Worm (Caenorhabditis elegans) whole organism, late embryonic: Measurements from ENCODE around the gene dgn-2.

Experiments
- C08G9.2 ChIP-seq: sonication (generic microtip); optimal IDR thresholded peaks from 2 replicates; lab custom pipeline; 2016; ENCODE audit warnings: mild to moderate bottlenecking, missing genetic modification characterization, moderate library complexity, missing compliant biosample characterization
- Y22D7AL.16 ChIP-seq: sonication (generic microtip); optimal IDR thresholded peaks from 2 replicates; lab custom pipeline; 2016; ENCODE audit warnings: missing genetic modification characterization, missing compliant biosample characterization
- ceh-14 ChIP-seq: sonication (generic microtip); optimal IDR thresholded peaks from 2 replicates; lab custom pipeline; 2016; ENCODE audit warnings: missing genotype, missing genetic modification characterization, missing compliant biosample characterization
- ceh-18 ChIP-seq: sonication (generic microtip); optimal IDR thresholded peaks from 2 replicates; lab custom pipeline; 2016; ENCODE audit warnings: missing genetic modification characterization, missing compliant biosample characterization
- ceh-19 ChIP-seq: fragments of 200-800 bp; sonication (Bioruptor generic); optimal IDR thresholded peaks from 2 replicates; lab custom pipeline; 2018; ENCODE audit warnings: mild to moderate bottlenecking, missing genetic modification characterization, missing compliant biosample characterization
- ceh-2 ChIP-seq: sonication (generic microtip); optimal IDR thresholded peaks from 2 replicates; lab custom pipeline; 2016; ENCODE audit warnings: missing genotype, missing genetic modification characterization, missing compliant biosample characterization
- ceh-24 ChIP-seq: sonication (generic microtip); optimal IDR thresholded peaks from 2 replicates; lab custom pipeline; 2016; ENCODE audit warnings: mild to moderate bottlenecking, missing genetic modification characterization, missing compliant biosample characterization
- ceh-6 ChIP-seq: fragments of 200-800 bp; sonication (Bioruptor generic); optimal IDR thresholded peaks from 2 replicates; lab custom pipeline; 2018; ENCODE audit warnings: mild to moderate bottlenecking, missing genetic modification characterization, missing compliant biosample characterization
- ceh-9 ChIP-seq: sonication (generic microtip); optimal IDR thresholded peaks from 2 replicates; lab custom pipeline; 2016; ENCODE audit warnings: mild to moderate bottlenecking, missing genetic modification characterization, inconsistent platforms, missing compliant biosample characterization
- che-1 ChIP-seq: sonication (generic microtip); optimal IDR thresholded peaks from 2 replicates; lab custom pipeline; 2016; ENCODE audit warnings: mild to moderate bottlenecking, missing genetic modification characterization, missing compliant biosample characterization
- dmd-4 ChIP-seq: sonication (generic microtip); optimal IDR thresholded peaks from 2 replicates; lab custom pipeline; 2016; ENCODE audit warnings: borderline replicate concordance, missing genetic modification characterization, missing compliant biosample characterization
- dve-1 ChIP-seq: sonication (generic microtip); optimal IDR thresholded peaks from 2 replicates; lab custom pipeline; 2017; ENCODE audit warnings: antibody characterized with exemption, mild to moderate bottlenecking, missing genetic modification characterization, missing compliant biosample characterization
- elt-2 ChIP-seq: sonication (generic microtip); optimal IDR thresholded peaks from 2 replicates; lab custom pipeline; 2016; ENCODE audit warnings: missing genetic modification reagents, missing genetic modification characterization, missing compliant biosample characterization
- elt-4 ChIP-seq: sonication (generic microtip); optimal IDR thresholded peaks from 2 replicates; lab custom pipeline; 2016; ENCODE audit warnings: missing genetic modification characterization, missing compliant biosample characterization
- fax-1 ChIP-seq: sonication (generic microtip); optimal IDR thresholded peaks from 2 replicates; lab custom pipeline; 2016; ENCODE audit warnings: missing genotype, missing genetic modification characterization, missing compliant biosample characterization
- fkh-10 ChIP-seq: fragments of 150-350 bp; optimal IDR thresholded peaks from 2 replicates; lab custom pipeline; 2014; ENCODE audit warnings: missing biosample characterization, missing genetic modification reagents, missing genetic modification characterization
- gmeb-2 ChIP-seq: sonication (generic microtip); optimal IDR thresholded peaks from 2 replicates; lab custom pipeline; 2016; ENCODE audit warnings: missing genetic modification characterization, inconsistent platforms, missing compliant biosample characterization
- lim-6 ChIP-seq: sonication (generic microtip); optimal IDR thresholded peaks from 2 replicates; lab custom pipeline; 2016; ENCODE audit warnings: missing genetic modification characterization, missing compliant biosample characterization
- madf-2 ChIP-seq: sonication (generic microtip); optimal IDR thresholded peaks from 2 replicates; lab custom pipeline; 2017; ENCODE audit warnings: missing genetic modification characterization, missing compliant biosample characterization
- nfya-1 ChIP-seq: sonication (generic microtip); optimal IDR thresholded peaks from 2 replicates; lab custom pipeline; 2017; ENCODE audit warnings: missing genetic modification characterization, mild to moderate bottlenecking, missing compliant biosample characterization, antibody characterized with exemption, moderate library complexity
- nhr-11 ChIP-seq: fragments of 150-350 bp; optimal IDR thresholded peaks from 2 replicates; lab custom pipeline; 2014; ENCODE audit warnings: missing biosample characterization, missing genetic modification characterization
- nhr-232 ChIP-seq: sonication (generic microtip); optimal IDR thresholded peaks from 2 replicates; lab custom pipeline; 2016; ENCODE audit warnings: missing genetic modification characterization, missing compliant biosample characterization
- npax-4 ChIP-seq: sonication (generic microtip); optimal IDR thresholded peaks from 2 replicates; lab custom pipeline; 2016; ENCODE audit warnings: missing genetic modification characterization, missing compliant biosample characterization
- odd-2 ChIP-seq: sonication (generic microtip); optimal IDR thresholded peaks from 2 replicates; lab custom pipeline; 2017; ENCODE audit warnings: antibody characterized with exemption, mild to moderate bottlenecking, missing genetic modification characterization, missing compliant biosample characterization
- pat-9 ChIP-seq: fragments of 200-800 bp; sonication (Bioruptor generic); optimal IDR thresholded peaks from 2 replicates; lab custom pipeline; 2018; ENCODE audit warnings: mild to moderate bottlenecking, missing genetic modification characterization, moderate library complexity, missing compliant biosample characterization
- pax-1 ChIP-seq: fragments of 150-350 bp; optimal IDR thresholded peaks from 2 replicates; lab custom pipeline; 2014; ENCODE audit warnings: missing biosample characterization, missing genetic modification characterization
- pha-4 ChIP-seq: fragments of 150-350 bp; optimal IDR thresholded peaks from 2 replicates; lab custom pipeline; 2018; ENCODE audit warnings: missing biosample characterization, missing genetic modification reagents, missing genetic modification characterization
- pros-1 ChIP-seq: fragments of 150-350 bp; optimal IDR thresholded peaks from 2 replicates; lab custom pipeline; 2014; ENCODE audit warnings: missing biosample characterization, missing genetic modification reagents, missing genetic modification characterization
- ref-2 ChIP-seq: sonication (generic microtip); optimal IDR thresholded peaks from 2 replicates; lab custom pipeline; 2016; ENCODE audit warnings: missing genetic modification characterization, missing compliant biosample characterization
- rnt-1 ChIP-seq: sonication (generic microtip); optimal IDR thresholded peaks from 2 replicates; lab custom pipeline; 2016; ENCODE audit warnings: missing genetic modification characterization, missing compliant biosample characterization
- sdc-2 ChIP-seq: sonication (generic microtip); optimal IDR thresholded peaks from 2 replicates; lab custom pipeline; 2016; ENCODE audit warnings: missing genotype, missing genetic modification characterization, missing compliant biosample characterization
- unc-3 ChIP-seq, 2 experiments: fragments of 200-800 bp in 1 of 2; sonication (Bioruptor generic) in 1 of 2; sonication (generic microtip) in 1 of 2; conservative IDR thresholded peaks in 1 of 2; optimal IDR thresholded peaks in 1 of 2; 2 replicates each; pipeline versions ENCODE4 v1.3.6 to Lab custom; 2016 to 2022; ENCODE audit warnings: missing compliant biosample characterization in 2 of 2, missing genetic modification characterization in 2 of 2, missing genetic modification reagents in 1 of 2
- unc-86 ChIP-seq: sonication (generic microtip); optimal IDR thresholded peaks from 2 replicates; lab custom pipeline; 2016; ENCODE audit warnings: missing genetic modification characterization, missing compliant biosample characterization
- ztf-16 ChIP-seq: sonication (generic microtip); optimal IDR thresholded peaks from 2 replicates; lab custom pipeline; 2017; ENCODE audit warnings: missing genetic modification characterization, missing compliant biosample characterization

dgn-2 gene

DNA sequence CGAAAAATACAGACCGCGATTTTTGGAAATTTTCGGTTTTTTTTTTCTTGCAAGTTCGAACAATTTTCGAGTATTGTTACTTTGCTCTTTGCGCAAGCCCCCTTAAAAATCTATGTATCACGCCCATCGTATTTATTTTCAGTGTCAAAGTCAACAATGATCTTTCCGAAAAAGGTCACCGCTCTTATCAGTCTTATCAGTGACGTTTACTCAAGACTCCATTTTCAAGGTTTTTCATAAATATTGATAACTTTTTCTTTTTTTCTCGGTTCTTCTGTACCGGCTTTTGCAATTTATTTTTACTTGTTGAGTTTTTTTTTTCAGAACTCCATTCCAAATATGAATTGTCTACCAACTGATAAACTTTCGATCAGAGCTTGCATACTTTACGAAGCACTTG lies 4.4 kb upstream of the dgn-2 start, which contains the start of gene fbxa-190:
TSS of gene fbxa-190 (plus strand) at position 325 of the 400 bp plus-strand sequence.
- TF ChIP-seq nfya-1 (no peak), ztf-16 (tag; lab: Kevin White, UChicago) (no peak), pax-1 (no peak), unc-3 (GFP tag; conservative IDR thresholded peaks at IDR 0.05; lab: Robert Waterston, UW) (no peak), unc-3 (tag; optimal IDR thresholded peaks at IDR 0.05; lab: Kevin White, UChicago) (no peak), elt-2 (tag; lab: Kevin White, UChicago) (peak; percentile 27)

DNA sequence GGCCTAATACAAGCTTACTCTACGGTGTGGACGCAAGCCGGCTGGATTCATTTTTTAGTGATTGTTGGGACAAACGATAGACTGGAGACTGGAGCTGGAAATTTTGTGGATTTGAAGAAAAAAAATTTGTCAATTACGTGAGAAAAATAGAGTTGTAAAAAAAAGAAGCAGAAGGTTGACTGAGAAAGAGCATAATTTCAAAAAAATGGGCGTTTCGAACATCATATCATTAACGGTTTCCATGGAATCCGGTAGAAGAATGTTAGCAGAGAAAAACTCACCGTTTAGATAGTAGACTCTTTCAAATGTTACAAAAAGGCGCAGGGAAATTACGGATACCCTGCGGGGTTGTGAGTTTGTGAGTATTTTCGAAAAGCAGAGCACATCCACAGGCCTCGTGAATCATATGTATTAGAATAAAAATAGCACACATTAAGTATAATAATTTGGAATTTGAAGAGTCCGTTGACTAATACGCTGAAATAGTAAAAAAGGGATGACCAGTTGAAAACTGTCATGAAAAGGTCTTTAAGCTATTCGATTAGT lies 3.5 kb upstream of the dgn-2 start, which contains the start of gene F56C3.7:
TSS of gene F56C3.7 (minus strand) at position 51 of the 546 bp plus-strand sequence.
- TF ChIP-seq odd-2 (tag; lab: Kevin White, UChicago) = no peak
- TF ChIP-seq sdc-2 (tag; lab: Kevin White, UChicago) = peak; percentile 95

DNA sequence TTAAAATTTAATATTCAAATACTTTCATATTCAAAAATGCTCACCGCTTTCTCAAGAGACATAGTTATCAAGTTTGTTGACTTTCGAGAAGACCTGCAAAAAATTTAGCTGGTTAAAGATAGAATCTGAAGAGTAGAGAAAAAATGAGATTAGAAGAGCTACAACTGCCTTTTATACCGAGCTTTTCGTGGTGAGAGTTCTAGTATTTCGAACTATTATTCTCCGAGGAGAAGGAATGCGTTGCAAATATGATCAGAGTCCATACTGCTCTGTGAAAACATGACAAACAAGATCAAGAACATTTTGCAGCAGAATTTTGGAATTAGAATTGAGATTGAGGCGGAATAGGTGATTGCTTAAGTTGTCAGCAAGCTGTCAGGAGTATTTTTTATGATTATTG lies 6.7 kb downstream of the dgn-2 start, which contains the start of gene F56C3.4:
TSS of gene F56C3.4 (minus strand) at position 101 of the 400 bp plus-strand sequence.
- no peak for TF ChIP-seq sdc-2 (tag; lab: Kevin White, UChicago)
- TF ChIP-seq che-1 = no peak
- TF ChIP-seq ztf-16 (tag; lab: Kevin White, UChicago) = no peak
- TF ChIP-seq unc-86 (tag; lab: Kevin White, UChicago) = no peak
- TF ChIP-seq pha-4 (tag; lab: Kevin White, UChicago) = no peak
- no peak for TF ChIP-seq dmd-4 (tag; lab: Kevin White, UChicago)
- TF ChIP-seq pat-9 = no peak
- no peak for TF ChIP-seq ceh-9 (tag; lab: Kevin White, UChicago)
- TF ChIP-seq nhr-232 = no peak
- no peak for TF ChIP-seq fkh-10 (GFP tag; lab: Kevin White, UChicago)
- no peak for TF ChIP-seq pros-1 (tag; lab: Kevin White, UChicago)
- no peak for TF ChIP-seq rnt-1 (tag; lab: Kevin White, UChicago)
- TF ChIP-seq ceh-6 (GFP tag; lab: Kevin White, UChicago) = no peak
- TF ChIP-seq dve-1 (tag; lab: Kevin White, UChicago) = no peak
- TF ChIP-seq ceh-18 (tag; lab: Kevin White, UChicago) = no peak
- no peak for TF ChIP-seq ceh-2 (tag; lab: Kevin White, UChicago)
- TF ChIP-seq Y22D7AL.16 = no peak
- TF ChIP-seq ceh-24 (tag; lab: Kevin White, UChicago) = no peak
- TF ChIP-seq fax-1 = no peak
- no peak for TF ChIP-seq ceh-14

DNA sequence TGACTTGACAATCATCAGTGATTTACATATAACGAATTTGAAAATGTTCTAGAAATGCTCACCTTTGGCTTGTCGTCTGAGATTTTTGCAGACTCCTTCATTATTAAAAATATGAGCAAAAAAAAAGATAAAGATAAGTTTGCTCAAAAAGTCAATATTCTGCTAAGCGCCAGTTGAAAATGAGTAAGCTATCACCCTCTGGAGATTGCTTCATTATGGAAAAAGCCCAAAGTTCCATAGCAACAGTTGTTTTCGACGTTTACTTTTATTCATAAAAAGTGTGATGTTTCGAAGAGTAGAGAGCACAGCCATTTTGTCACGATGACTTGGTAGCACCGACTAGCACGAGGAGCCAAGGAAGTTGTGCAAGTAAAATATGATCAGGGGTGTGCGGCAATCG lies 9.0 kb downstream of the dgn-2 start, which contains the start of gene F56C3.3:
TSS of gene F56C3.3 (minus strand) at position 101 of the 400 bp plus-strand sequence.
- no peak for TF ChIP-seq ceh-19 (GFP tag; lab: Kevin White, UChicago)
- no peak for TF ChIP-seq dmd-4 (tag; lab: Kevin White, UChicago)
- no peak for TF ChIP-seq fax-1
- no peak for TF ChIP-seq fkh-10 (GFP tag; lab: Kevin White, UChicago)
- TF ChIP-seq madf-2 (tag; lab: Kevin White, UChicago) = no peak
- no peak for TF ChIP-seq elt-2 (tag; lab: Kevin White, UChicago)
- TF ChIP-seq nhr-11 (tag; lab: Kevin White, UChicago) = no peak
- no peak for TF ChIP-seq Y22D7AL.16
- TF ChIP-seq ceh-14 = no peak
- TF ChIP-seq C08G9.2 = no peak
- TF ChIP-seq elt-4 (tag; lab: Kevin White, UChicago) = no peak
- no peak for TF ChIP-seq gmeb-2 (tag; lab: Kevin White, UChicago)
- no peak for TF ChIP-seq ztf-16 (tag; lab: Kevin White, UChicago)
- no peak for TF ChIP-seq lim-6 (tag; lab: Kevin White, UChicago)
- TF ChIP-seq ref-2 (tag; lab: Kevin White, UChicago) = no peak
- no peak for TF ChIP-seq npax-4
